Fruit fly (Drosophila melanogaster) whole organism, embryonic: ENCODE measurements around the gene stumps.

Source experiments
- Atf3 ChIP-seq: fragments of 200-800 bp; sonication (Bioruptor generic); optimal IDR thresholded peaks from 3 replicates; lab custom pipeline; 2016; ENCODE audit warnings: missing biosample characterization, missing genetic modification characterization
- Awh ChIP-seq: fragments of 200-800 bp; sonication (Bioruptor generic); IDR thresholded peaks from 2 replicates; pipeline ENCODE4, ENCODE4 v1.3.6; 2022; ENCODE audit warnings: missing biosample characterization, missing genetic modification characterization
- Bdp1 ChIP-seq: fragments of 200-800 bp; sonication (Bioruptor generic); optimal IDR thresholded peaks from 3 replicates; lab custom pipeline; 2016; ENCODE audit warnings: missing biosample characterization, missing genetic modification characterization
- Bgb ChIP-seq: fragments of 200-800 bp; sonication (Bioruptor generic); IDR thresholded peaks from 2 replicates; pipeline ENCODE4 v1.3.6; 2022; ENCODE audit warnings: missing biosample characterization, missing genetic modification characterization; ENCODE audit not compliant: partially characterized antibody
- CG10565 ChIP-seq: fragments of 200-800 bp; sonication (Bioruptor generic); optimal IDR thresholded peaks from 3 replicates; lab custom pipeline; 2016; ENCODE audit warnings: missing biosample characterization, mild to moderate bottlenecking, missing genetic modification characterization
- CG10979 ChIP-seq: fragments of 200-800 bp; sonication (Bioruptor generic); optimal IDR thresholded peaks from 2 replicates; lab custom pipeline; 2018; ENCODE audit warnings: missing biosample characterization, mild to moderate bottlenecking, missing genetic modification characterization, moderate library complexity
- CG11696 ChIP-seq: fragments of 200-800 bp; sonication (Bioruptor generic); IDR thresholded peaks from 2 replicates; pipeline ENCODE4 v1.3.6; 2022; ENCODE audit warnings: missing biosample characterization, missing genetic modification characterization
- CG11723 ChIP-seq: fragments of 200-800 bp; sonication (Bioruptor generic); optimal IDR thresholded peaks from 2 replicates; lab custom pipeline; 2017; ENCODE audit warnings: missing biosample characterization, mild to moderate bottlenecking, missing genetic modification characterization
- CG13894 ChIP-seq: fragments of 200-800 bp; sonication (Bioruptor generic); optimal IDR thresholded peaks from 3 replicates; lab custom pipeline; 2018; ENCODE audit warnings: missing biosample characterization, mild to moderate bottlenecking, missing genetic modification characterization, moderate library complexity
- CG14667 ChIP-seq: fragments of 200-800 bp; sonication (Bioruptor generic); IDR thresholded peaks from 2 replicates; pipeline ENCODE4 v1.3.6; 2022; ENCODE audit warnings: missing biosample characterization, missing genetic modification characterization
- CG15011 ChIP-seq: fragments of 200-800 bp; sonication (Bioruptor generic); optimal IDR thresholded peaks from 3 replicates; lab custom pipeline; 2018; ENCODE audit warnings: missing biosample characterization, mild to moderate bottlenecking, missing genetic modification characterization
- CG16779 ChIP-seq: fragments of 200-800 bp; sonication (Bioruptor generic); IDR thresholded peaks from 2 replicates; pipeline ENCODE4 v1.3.6; 2022; ENCODE audit warnings: missing biosample characterization, missing genetic modification characterization
- CG2678 ChIP-seq: fragments of 200-800 bp; sonication (Bioruptor generic); optimal IDR thresholded peaks from 3 replicates; lab custom pipeline; 2019; ENCODE audit warnings: missing biosample characterization, mild to moderate bottlenecking, missing genetic modification characterization, moderate library complexity
- CG34422 ChIP-seq: fragments of 200-800 bp; sonication (Bioruptor generic); IDR thresholded peaks from 3 replicates; pipeline ENCODE4 v1.3.6; 2022; ENCODE audit warnings: missing biosample characterization, missing genetic modification characterization
- CG3838 ChIP-seq: fragments of 200-800 bp; sonication (Bioruptor generic); optimal IDR thresholded peaks from 3 replicates; lab custom pipeline; 2016; ENCODE audit warnings: missing biosample characterization, missing genetic modification characterization
- CG3847 ChIP-seq: fragments of 200-800 bp; sonication (Bioruptor generic); IDR thresholded peaks from 2 replicates; pipeline ENCODE4 v1.3.6; 2022; ENCODE audit warnings: missing biosample characterization, missing genetic modification characterization
- CG6175 ChIP-seq: fragments of 200-800 bp; sonication (Bioruptor generic); IDR thresholded peaks from 3 replicates; pipeline ENCODE4 v1.3.6; 2022; ENCODE audit warnings: missing biosample characterization, missing genetic modification characterization
- CG6689 ChIP-seq: fragments of 200-800 bp; sonication (Bioruptor generic); IDR thresholded peaks from 2 replicates; pipeline ENCODE4 v1.3.6; 2022; ENCODE audit warnings: missing biosample characterization, missing genetic modification characterization
- CG8281 ChIP-seq: fragments of 200-800 bp; sonication (Bioruptor generic); optimal IDR thresholded peaks from 2 replicates; lab custom pipeline; 2018; ENCODE audit warnings: missing biosample characterization, mild to moderate bottlenecking, missing genetic modification characterization, moderate library complexity
- CG8290 ChIP-seq, 3 experiments: fragments of 200-800 bp; sonication (Bioruptor generic); optimal IDR thresholded peaks; 2 replicates each; lab custom pipeline; 2016 to 2019; ENCODE audit warnings: missing biosample characterization in 3 of 3, missing genetic modification characterization in 3 of 3, mild to moderate bottlenecking in 2 of 3, moderate library complexity in 1 of 3
- CHES-1-like ChIP-seq: fragments of 200-800 bp; sonication (Bioruptor generic); optimal IDR thresholded peaks from 2 replicates; lab custom pipeline; 2016; ENCODE audit warnings: missing biosample characterization, missing genetic modification characterization
- Dp ChIP-seq: fragments of 200-800 bp; sonication (Bioruptor generic); optimal IDR thresholded peaks from 2 replicates; lab custom pipeline; 2018; ENCODE audit warnings: missing biosample characterization, mild to moderate bottlenecking, missing genetic modification characterization, moderate library complexity
- Eip74EF ChIP-seq, 2 experiments: fragments of 200-800 bp in 1 of 2; fragments of >200 bp in 1 of 2; sonication (Bioruptor generic) in 1 of 2; optimal IDR thresholded peaks; 2 replicates each; lab custom pipeline; 2017 to 2019; ENCODE audit warnings: missing biosample characterization in 2 of 2, missing genetic modification characterization in 2 of 2, mild to moderate bottlenecking in 1 of 2, moderate library complexity in 1 of 2
- H2.0 ChIP-seq: fragments of 200-800 bp; sonication (Bioruptor generic); IDR thresholded peaks from 2 replicates; pipeline ENCODE4 v1.3.6; 2022; ENCODE audit warnings: missing biosample characterization, missing genetic modification characterization
- Hey ChIP-seq: fragments of 200-800 bp; sonication (Bioruptor generic); optimal IDR thresholded peaks from 3 replicates; lab custom pipeline; 2018; ENCODE audit warnings: missing biosample characterization, mild to moderate bottlenecking, missing genetic modification characterization
- HmgZ ChIP-seq: fragments of 200-800 bp; sonication (Bioruptor generic); optimal IDR thresholded peaks from 2 replicates; lab custom pipeline; 2018; ENCODE audit warnings: missing biosample characterization, mild to moderate bottlenecking, missing genetic modification characterization
- Meics ChIP-seq: fragments of 200-800 bp; sonication (Bioruptor generic); optimal IDR thresholded peaks from 2 replicates; lab custom pipeline; 2017; ENCODE audit warnings: missing biosample characterization, mild to moderate bottlenecking, missing genetic modification characterization
- Ptx1 ChIP-seq: fragments of 200-800 bp; sonication (Bioruptor generic); IDR thresholded peaks from 2 replicates; pipeline ENCODE4 v1.3.6; 2022; ENCODE audit warnings: missing biosample characterization, missing genetic modification characterization
- Trl ChIP-seq, 3 experiments: fragments of >200 bp in 2 of 3; fragments of 200-800 bp in 1 of 3; sonication (Bioruptor generic) in 1 of 3; optimal IDR thresholded peaks; 2 replicates in 1 of 3; 3 replicates in 2 of 3; lab custom pipeline; 2016 to 2017; ENCODE audit warnings: missing biosample characterization in 1 of 3, missing genetic modification characterization in 1 of 3
- ase ChIP-seq: fragments of 200-800 bp; sonication (Bioruptor generic); IDR thresholded peaks from 3 replicates; pipeline ENCODE4 v1.3.6; 2022; ENCODE audit warnings: missing biosample characterization, missing genetic modification characterization
- az2 ChIP-seq: fragments of 200-800 bp; sonication (Bioruptor generic); optimal IDR thresholded peaks from 3 replicates; lab custom pipeline; 2016; ENCODE audit warnings: missing biosample characterization, missing genetic modification characterization
- bab2 ChIP-seq: fragments of 200-800 bp; sonication (Bioruptor generic); optimal IDR thresholded peaks from 2 replicates; lab custom pipeline; 2016; ENCODE audit warnings: missing biosample characterization, missing genetic modification characterization
- chm ChIP-seq: fragments of 200-800 bp; sonication (Bioruptor generic); IDR thresholded peaks from 2 replicates; pipeline ENCODE4 v1.3.6; 2022; ENCODE audit warnings: missing biosample characterization, missing genetic modification characterization
- ci ChIP-seq: fragments of 200-800 bp; sonication (Bioruptor generic); IDR thresholded peaks from 3 replicates; pipeline ENCODE4 v1.3.6; 2022; ENCODE audit warnings: missing biosample characterization, missing genetic modification characterization
- dmrt99B ChIP-seq: fragments of 200-800 bp; sonication (Bioruptor generic); optimal IDR thresholded peaks from 2 replicates; lab custom pipeline; 2018; ENCODE audit warnings: missing biosample characterization, mild to moderate bottlenecking, missing genetic modification characterization, moderate library complexity
- dysf ChIP-seq: fragments of 200-800 bp; sonication (Bioruptor generic); IDR thresholded peaks from 3 replicates; pipeline ENCODE4 v1.3.6; 2022; ENCODE audit warnings: missing biosample characterization, missing genetic modification characterization
- grn ChIP-seq: fragments of 200-800 bp; sonication (Bioruptor generic); optimal IDR thresholded peaks from 3 replicates; lab custom pipeline; 2017; ENCODE audit warnings: missing biosample characterization, missing genetic modification characterization
- ind ChIP-seq: fragments of 200-800 bp; sonication (Bioruptor generic); optimal IDR thresholded peaks from 3 replicates; lab custom pipeline; 2016; ENCODE audit warnings: missing biosample characterization, missing genetic modification characterization
- nmo ChIP-seq: fragments of 200-800 bp; sonication (Bioruptor generic); optimal IDR thresholded peaks from 2 replicates; lab custom pipeline; 2018; ENCODE audit warnings: missing biosample characterization, mild to moderate bottlenecking, missing genetic modification characterization, moderate library complexity
- otp ChIP-seq: fragments of 200-800 bp; sonication (Bioruptor generic); IDR thresholded peaks from 3 replicates; pipeline ENCODE4, ENCODE4 v1.3.6; 2022; ENCODE audit warnings: missing biosample characterization, missing genetic modification characterization
- p53 ChIP-seq: fragments of 200-800 bp; sonication (Bioruptor generic); optimal IDR thresholded peaks from 2 replicates; lab custom pipeline; 2016; ENCODE audit warnings: missing biosample characterization, missing genetic modification characterization
- salm ChIP-seq: fragments of 200-800 bp; sonication (Bioruptor generic); optimal IDR thresholded peaks from 2 replicates; lab custom pipeline; 2018; ENCODE audit warnings: missing biosample characterization, mild to moderate bottlenecking, missing genetic modification characterization
- sens ChIP-seq: fragments of 200-800 bp; sonication (Bioruptor generic); peaks from one replicate; lab custom pipeline; 2016; ENCODE audit warnings: missing biosample characterization, missing genetic modification characterization
- sob ChIP-seq: fragments of 200-800 bp; sonication (Bioruptor generic); IDR thresholded peaks from 2 replicates; pipeline ENCODE4 v1.3.6; 2022; ENCODE audit warnings: missing biosample characterization, missing genetic modification characterization
- tna ChIP-seq: fragments of 200-800 bp; sonication (Bioruptor generic); IDR thresholded peaks from 2 replicates; pipeline ENCODE4 v1.3.6; 2022; ENCODE audit warnings: missing biosample characterization, missing genetic modification characterization; ENCODE audit not compliant: partially characterized antibody
- trh ChIP-seq: fragments of 200-800 bp; sonication (Bioruptor generic); optimal IDR thresholded peaks from 2 replicates; lab custom pipeline; 2016; ENCODE audit warnings: missing biosample characterization, missing genetic modification characterization

Gene stumps

DNA sequence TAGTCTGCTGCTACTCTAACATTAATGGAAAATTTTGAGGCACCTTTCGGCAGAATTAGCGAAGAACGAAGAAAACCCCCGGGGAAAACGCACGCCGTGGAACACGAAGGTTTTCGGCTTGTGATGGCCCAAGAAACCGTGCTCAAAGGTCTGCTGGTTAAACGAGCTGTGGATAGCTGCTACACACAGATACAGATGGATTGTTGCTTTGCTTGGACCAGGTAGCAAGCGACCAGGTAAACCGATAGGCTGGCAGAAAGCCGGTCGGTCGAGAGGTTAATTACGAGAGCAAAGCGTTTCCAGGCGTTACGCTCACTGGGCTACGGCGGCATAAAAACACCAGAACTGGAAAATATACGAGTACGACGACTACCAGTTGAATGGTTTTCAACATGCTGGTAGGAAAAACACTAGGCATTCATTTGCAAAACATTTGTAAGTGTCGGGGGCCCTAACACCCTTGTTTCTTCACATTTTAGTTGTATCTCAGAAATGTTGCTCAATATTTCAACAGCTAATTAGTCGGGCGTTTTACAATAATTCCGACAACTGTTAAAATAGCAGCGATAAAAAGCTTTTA lies 75.4 kb downstream of the stumps start (continued):
- TF ChIP-seq CG10979 (no peak), CG8290 (GFP tag; optimal IDR thresholded peaks at IDR 0.05; lab: Kevin White, UChicago) (no peak), CG8290 (tag; optimal IDR thresholded peaks at IDR 0.05; lab: Kevin White, UChicago) (peak in 1 of 2 experiments; percentile 7), Trl (optimal IDR thresholded peaks at IDR 0.05; lab: Kevin White, UChicago) (no peak), Trl (GFP tag; optimal IDR thresholded peaks at IDR 0.05; lab: Kevin White, UChicago) (no peak), Atf3 (no peak), CG13894 (tag; lab: Kevin White, UChicago) (peak; percentile 6)

DNA sequence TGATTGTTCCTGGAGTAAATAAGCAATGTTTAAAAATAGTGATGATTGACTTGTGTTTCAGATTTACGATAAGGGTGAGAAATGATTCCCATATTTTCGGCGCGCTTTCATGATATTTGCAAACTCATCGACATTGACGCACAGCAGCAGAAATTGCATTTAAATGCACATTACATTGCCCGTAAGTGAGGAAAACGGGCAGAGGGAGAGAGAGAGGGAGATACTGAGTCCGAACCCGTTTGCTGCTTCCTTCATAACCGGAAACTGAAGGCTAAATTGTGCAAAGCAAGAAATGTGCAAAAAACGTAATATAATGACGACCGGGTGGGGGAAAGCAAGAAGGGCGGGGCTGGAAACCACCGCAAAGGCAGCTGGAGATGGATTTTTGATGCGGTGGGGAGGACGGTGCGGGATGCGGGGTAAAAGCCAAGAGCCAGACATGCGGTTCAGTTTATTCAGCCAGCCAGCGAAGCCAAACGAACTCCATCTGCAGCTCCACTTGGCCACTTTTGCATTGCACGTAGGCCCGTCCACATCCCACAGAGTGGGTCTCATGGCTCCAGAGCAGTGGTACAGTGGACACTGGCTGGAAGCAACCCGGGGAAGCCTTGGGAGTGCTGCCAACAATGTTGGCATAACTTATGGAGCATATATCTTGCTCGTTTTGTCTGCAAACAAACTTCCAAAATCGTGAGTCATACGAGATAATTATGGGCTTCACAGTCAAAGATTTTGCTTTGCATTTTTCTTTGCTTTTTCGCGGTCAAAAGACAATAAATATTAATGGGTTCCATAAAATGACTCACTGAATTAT lies 76.2 kb downstream of the stumps start:
- TF ChIP-seq CG34422 (0 out of 3 replicates have a peak, but pooled peaks have one; percentile 25), tna (GFP tag; lab: Robert Waterston, UW) (no peak), bab2 (GFP tag; lab: Kevin White, UChicago) (no peak), CG11696 (GFP tag; lab: Robert Waterston, UW) (0 out of 2 replicates have a peak, but pooled peaks have one; percentile 17), otp (GFP tag; lab: Robert Waterston, UW) (0 out of 3 replicates have a peak, but pooled peaks have one; percentile 18), CG10565 (GFP tag; lab: Kevin White, UChicago) (no peak), Bgb (GFP tag; lab: Robert Waterston, UW) (no peak), Bdp1 (GFP tag; lab: Kevin White, UChicago) (no peak), CG3838 (GFP tag; lab: Kevin White, UChicago) (no peak), Eip74EF (GFP tag; optimal IDR thresholded peaks at IDR 0.05; lab: Kevin White, UChicago) (no peak), CG6689 (GFP tag; lab: Robert Waterston, UW) (no peak), CG3847 (GFP tag; lab: Robert Waterston, UW) (no peak), Awh (GFP tag; lab: Robert Waterston, UW) (no peak), ci (GFP tag; lab: Robert Waterston, UW) (no peak), CHES-1-like (GFP tag; lab: Kevin White, UChicago) (no peak), Meics (GFP tag; lab: Kevin White, UChicago) (no peak), CG8281 (tag; lab: Kevin White, UChicago) (no peak), CG6175 (GFP tag; lab: Robert Waterston, UW) (0 out of 3 replicates have a peak, but pooled peaks have one; percentile 9), CG11723 (GFP tag; lab: Kevin White, UChicago) (no peak), Hey (tag; lab: Kevin White, UChicago) (no peak), salm (no peak), az2 (GFP tag; lab: Kevin White, UChicago) (no peak), H2.0 (no peak), sens (GFP tag; lab: Kevin White, UChicago) (peak; percentile 42), CG15011 (GFP tag; lab: Kevin White, UChicago) (no peak), dysf (GFP tag; lab: Robert Waterston, UW) (0 out of 3 replicates have a peak, but pooled peaks have one; percentile 38), sob (0 out of 2 replicates have a peak, but pooled peaks have one; percentile 18), trh (no peak), CG16779 (GFP tag; lab: Robert Waterston, UW) (0 out of 2 replicates have a peak, but pooled peaks have one; percentile 51), nmo (GFP tag; lab: Kevin White, UChicago) (no peak), Dp (no peak), chm (GFP tag; lab: Robert Waterston, UW) (0 out of 2 replicates have a peak, but pooled peaks have one; percentile 24), p53 (GFP tag; lab: Kevin White, UChicago) (no peak), dmrt99B (tag; lab: Kevin White, UChicago) (no peak), CG2678 (tag; lab: Kevin White, UChicago) (no peak), CG14667 (GFP tag; lab: Robert Waterston, UW) (no peak), HmgZ (no peak), ase (0 out of 3 replicates have a peak, but pooled peaks have one; percentile 11), ind (GFP tag; lab: Kevin White, UChicago) (no peak), Ptx1 (GFP tag; lab: Robert Waterston, UW) (0 out of 2 replicates have a peak, but pooled peaks have one; percentile 9), grn (GFP tag; lab: Kevin White, UChicago) (peak; percentile 20)
